Fruit fly (Drosophila melanogaster): Measurements from ENCODE around the gene Prosbeta2R2.

DNA sequence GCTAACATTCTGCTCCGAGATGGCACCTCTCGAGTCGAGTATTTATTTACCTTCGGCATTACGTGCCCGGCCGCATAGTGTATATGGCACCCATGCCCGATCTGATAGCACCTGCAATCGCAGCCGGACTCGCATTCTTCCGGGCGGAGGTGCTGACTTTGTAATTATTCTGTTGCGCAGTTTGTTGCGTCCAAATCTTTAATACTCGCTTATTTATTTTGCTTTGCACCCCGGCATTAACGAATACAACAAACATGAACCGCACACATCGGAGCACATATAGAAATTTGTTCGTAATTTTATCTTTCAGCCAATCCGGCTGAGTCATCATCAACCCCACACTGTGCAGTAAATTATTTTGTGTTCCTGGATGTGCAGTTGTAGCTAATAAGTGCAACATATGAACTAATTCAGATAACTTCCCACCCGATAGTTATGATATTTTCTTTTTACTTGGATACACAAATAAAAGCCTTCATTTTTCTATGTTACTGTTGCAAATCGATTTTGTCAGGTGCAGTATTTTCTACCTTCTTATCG lies 42.7 kb upstream of the Prosbeta2R2 start:
- no peak for TF ChIP-seq insv (optimal IDR thresholded peaks at IDR 0.05)
- TF ChIP-seq Myc (optimal IDR thresholded peaks at IDR 0.05), result no peak
- no peak for TF ChIP-seq h (optimal IDR thresholded peaks at IDR 0.05)
- TF ChIP-seq Sin3A (optimal IDR thresholded peaks at IDR 0.05), result no peak
- no peak for TF ChIP-seq psq (optimal IDR thresholded peaks at IDR 0.05)
- no peak for TF ChIP-seq ttk (optimal IDR thresholded peaks at IDR 0.05)

All from Kc167 (cell line).